Worm (Caenorhabditis elegans) whole organism, L1 larva: ENCODE data around the gene Y82E9BR.5.

Experiments used
- alr-1 ChIP-seq: fragments of 200-800 bp; sonication (Bioruptor generic); optimal IDR thresholded peaks from 2 replicates; lab custom pipeline; 2018; ENCODE audit warnings: borderline replicate concordance, mild to moderate bottlenecking, missing genetic modification characterization, missing compliant biosample characterization
- ama-1 ChIP-seq: fragments of 150-350 bp; optimal IDR thresholded peaks from 2 replicates; lab custom pipeline; 2014
- dsc-1 ChIP-seq: sonication (generic microtip); optimal IDR thresholded peaks from 2 replicates; lab custom pipeline; 2016; ENCODE audit warnings: mild to moderate bottlenecking, missing genetic modification characterization, missing compliant biosample characterization
- lin-13 ChIP-seq: fragments of 150-350 bp; optimal IDR thresholded peaks from 2 replicates; lab custom pipeline; 2014; ENCODE audit warnings: missing biosample characterization, missing genetic modification reagents, missing genetic modification characterization
- nhr-11 ChIP-seq: fragments of 150-350 bp; optimal IDR thresholded peaks from 2 replicates; lab custom pipeline; 2014; ENCODE audit warnings: missing biosample characterization, missing genetic modification characterization
- nhr-237 ChIP-seq: fragments of 150-350 bp; optimal IDR thresholded peaks from 2 replicates; lab custom pipeline; 2014; ENCODE audit warnings: missing biosample characterization, missing genetic modification characterization
- snpc-4 ChIP-seq: fragments of 150-350 bp; optimal IDR thresholded peaks from 2 replicates; lab custom pipeline; 2014; ENCODE audit warnings: missing biosample characterization, missing genetic modification characterization
- snu-23 ChIP-seq: sonication (generic microtip); optimal IDR thresholded peaks from 2 replicates; lab custom pipeline; 2016; ENCODE audit warnings: missing genetic modification characterization, missing compliant biosample characterization

ce11 chrIII:1383483-1383882 is 687 bp upstream of the Y82E9BR.5 start:
- TF ChIP-seq alr-1, result no peak
- no peak for TF ChIP-seq dsc-1
- no peak for TF ChIP-seq nhr-237 (tag; lab: Kevin White, UChicago)
- no peak for TF ChIP-seq snu-23 (GFP tag; lab: Kevin White, UChicago)
- TF ChIP-seq ama-1 (lab: Kevin White, UChicago), result no peak
- TF ChIP-seq nhr-11 (tag; lab: Kevin White, UChicago), result no peak
- TF ChIP-seq snpc-4 (tag; lab: Kevin White, UChicago), result no peak
- no peak for TF ChIP-seq lin-13 (GFP tag; lab: Kevin White, UChicago)
